Worm (Caenorhabditis elegans): ENCODE results near the gene C07H6.2.

- TF ChIP-seq dao-5 (tag; optimal IDR thresholded peaks at IDR 0.05): no peak
- TF ChIP-seq W03F9.2 (tag; optimal IDR thresholded peaks at IDR 0.05): no peak
Observed at ce11 chrIII:7542037-7542436, 21.2 kb downstream of the C07H6.2 start.
